Worm (Caenorhabditis elegans): ENCODE measurements around the gene spe-36.

DNA sequence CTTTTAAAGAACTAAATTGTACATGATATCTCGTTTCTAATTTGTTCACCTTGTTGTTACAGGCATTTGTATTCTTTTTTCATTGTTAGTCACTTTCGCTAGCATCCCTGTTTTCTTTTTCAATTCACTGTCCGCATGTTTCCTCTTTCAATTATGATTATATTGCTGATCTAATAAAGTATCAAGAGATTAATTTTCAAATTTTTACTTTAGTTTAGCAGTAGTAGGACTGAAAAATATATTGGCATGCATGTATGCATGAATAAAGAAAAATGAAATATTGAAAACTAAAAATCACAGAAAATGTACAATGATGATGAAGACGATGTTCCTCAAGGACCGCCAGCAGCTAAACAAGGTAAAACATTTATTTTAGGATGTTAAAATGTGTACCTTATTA, 46.0 kb upstream of the spe-36 start, which contains the start of gene rbm-17:
- no peak for TF ChIP-seq pha-4 (tag; optimal IDR thresholded peaks at IDR 0.05)
- no peak for TF ChIP-seq zim-3 (tag; optimal IDR thresholded peaks at IDR 0.05)
- no peak for TF ChIP-seq unc-62 (GFP tag; optimal IDR thresholded peaks at IDR 0.05)

All from whole organism, young adult.